Worm (Caenorhabditis elegans) whole organism, late embryonic: ENCODE results near the gene gly-20.

Experiments used
- ama-1 ChIP-seq: fragments of 150-350 bp; optimal IDR thresholded peaks from 2 replicates; lab custom pipeline; 2014
- ceh-30 ChIP-seq: fragments of 150-350 bp; optimal IDR thresholded peaks from 2 replicates; lab custom pipeline; 2014; ENCODE audit warnings: missing biosample characterization, missing genetic modification characterization
- dmd-4 ChIP-seq: sonication (generic microtip); optimal IDR thresholded peaks from 2 replicates; lab custom pipeline; 2016; ENCODE audit warnings: borderline replicate concordance, missing genetic modification characterization, missing compliant biosample characterization
- elt-2 ChIP-seq: sonication (generic microtip); optimal IDR thresholded peaks from 2 replicates; lab custom pipeline; 2016; ENCODE audit warnings: missing genetic modification reagents, missing genetic modification characterization, missing compliant biosample characterization
- gmeb-2 ChIP-seq: sonication (generic microtip); optimal IDR thresholded peaks from 2 replicates; lab custom pipeline; 2016; ENCODE audit warnings: missing genetic modification characterization, inconsistent platforms, missing compliant biosample characterization
- hlh-8 ChIP-seq: sonication (generic microtip); optimal IDR thresholded peaks from 2 replicates; lab custom pipeline; 2016; ENCODE audit warnings: missing genotype, missing genetic modification characterization, missing compliant biosample characterization
- nfya-1 ChIP-seq: sonication (generic microtip); optimal IDR thresholded peaks from 2 replicates; lab custom pipeline; 2017; ENCODE audit warnings: missing genetic modification characterization, mild to moderate bottlenecking, missing compliant biosample characterization, antibody characterized with exemption, moderate library complexity
- nhr-11 ChIP-seq: fragments of 150-350 bp; optimal IDR thresholded peaks from 2 replicates; lab custom pipeline; 2014; ENCODE audit warnings: missing biosample characterization, missing genetic modification characterization
- pax-1 ChIP-seq: fragments of 150-350 bp; optimal IDR thresholded peaks from 2 replicates; lab custom pipeline; 2014; ENCODE audit warnings: missing biosample characterization, missing genetic modification characterization
- pros-1 ChIP-seq: fragments of 150-350 bp; optimal IDR thresholded peaks from 2 replicates; lab custom pipeline; 2014; ENCODE audit warnings: missing biosample characterization, missing genetic modification reagents, missing genetic modification characterization
- rnt-1 ChIP-seq: sonication (generic microtip); optimal IDR thresholded peaks from 2 replicates; lab custom pipeline; 2016; ENCODE audit warnings: missing genetic modification characterization, missing compliant biosample characterization
- tbx-2 ChIP-seq: sonication (generic microtip); optimal IDR thresholded peaks from 2 replicates; lab custom pipeline; 2016; ENCODE audit warnings: missing genetic modification characterization, missing compliant biosample characterization
- ztf-16 ChIP-seq: sonication (generic microtip); optimal IDR thresholded peaks from 2 replicates; lab custom pipeline; 2017; ENCODE audit warnings: missing genetic modification characterization, missing compliant biosample characterization

- TF ChIP-seq rnt-1 (tag; lab: Kevin White, UChicago) (no peak), nhr-11 (tag; lab: Kevin White, UChicago) (no peak), pros-1 (no peak), pax-1 (tag; lab: Kevin White, UChicago) (no peak), gmeb-2 (no peak), ama-1 (lab: Kevin White, UChicago) (no peak), ceh-30 (no peak), ztf-16 (tag; lab: Kevin White, UChicago) (no peak), elt-2 (tag; lab: Kevin White, UChicago) (no peak), hlh-8 (tag; lab: Kevin White, UChicago) (no peak), tbx-2 (no peak), dmd-4 (tag; lab: Kevin White, UChicago) (no peak), nfya-1 (tag; lab: Kevin White, UChicago) (peak; percentile 54)
Observed at ce11 chrV:11326914-11327367, 44.6 kb downstream of the gly-20 start, which contains the start of gene tmed-10.
